Worm (Caenorhabditis elegans) whole organism, L1 larva: ENCODE results near the gene F58F9.3.

Source experiments
- egl-27 ChIP-seq, 2 experiments: fragments of 150-350 bp in 1 of 2; sonication (generic microtip); optimal IDR thresholded peaks; 3 replicates each; lab custom pipeline; 2017 to 2018; ENCODE audit warnings: missing biosample characterization in 2 of 2, missing genetic modification characterization in 2 of 2, missing genetic modification reagents in 2 of 2
- fkh-4 ChIP-seq: sonication (generic microtip); optimal IDR thresholded peaks from 2 replicates; lab custom pipeline; 2016; ENCODE audit warnings: missing compliant biosample characterization, missing genetic modification characterization, borderline replicate concordance
- lin-13 ChIP-seq: fragments of 150-350 bp; optimal IDR thresholded peaks from 2 replicates; lab custom pipeline; 2014; ENCODE audit warnings: missing biosample characterization, missing genetic modification reagents, missing genetic modification characterization
- lin-35 ChIP-seq, 2 experiments: fragments of 150-350 bp; optimal IDR thresholded peaks; 2 replicates each; lab custom pipeline; 2014; ENCODE audit warnings: missing biosample characterization in 2 of 2, missing genetic modification characterization in 2 of 2, missing genetic modification reagents in 2 of 2
- nhr-28 ChIP-seq: fragments of 150-350 bp; optimal IDR thresholded peaks from 2 replicates; lab custom pipeline; 2014; ENCODE audit warnings: missing biosample characterization, missing genetic modification characterization
- snpc-4 ChIP-seq: fragments of 150-350 bp; optimal IDR thresholded peaks from 2 replicates; lab custom pipeline; 2014; ENCODE audit warnings: missing biosample characterization, missing genetic modification characterization

DNA sequence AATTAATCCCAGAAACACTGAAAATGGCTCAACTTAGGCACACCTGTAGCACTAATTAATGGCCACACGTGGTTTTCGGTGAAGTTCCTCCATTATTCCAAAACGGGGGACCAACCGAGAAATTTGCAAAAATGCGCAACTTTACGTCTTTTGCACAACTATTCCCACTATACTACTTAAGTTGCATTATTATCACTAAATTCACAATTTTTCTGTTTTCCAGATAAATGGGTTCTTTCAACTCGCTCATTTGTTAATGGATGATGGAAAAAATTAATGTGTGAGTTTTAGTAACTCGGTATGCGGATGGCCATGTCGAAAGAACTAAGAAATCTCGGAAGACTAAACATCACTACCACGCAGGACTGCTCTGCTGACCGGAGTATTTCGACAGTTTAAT is 21.6 kb downstream of the F58F9.3 start, which contains the start of gene T13A10.64:
- TF ChIP-seq snpc-4 (tag; lab: Kevin White, UChicago) (no peak), lin-35 (GFP tag; optimal IDR thresholded peaks at IDR 0.05; lab: Kevin White, UChicago) (no peak), fkh-4 (no peak), nhr-28 (tag; lab: Kevin White, UChicago) (no peak), egl-27 (tag; optimal IDR thresholded peaks at IDR 0.05; lab: Kevin White, UChicago) (no peak), lin-13 (GFP tag; lab: Kevin White, UChicago) (no peak)
